ENCODE assay signal across 1 fruit fly cellular context in the genomic region with DNA sequence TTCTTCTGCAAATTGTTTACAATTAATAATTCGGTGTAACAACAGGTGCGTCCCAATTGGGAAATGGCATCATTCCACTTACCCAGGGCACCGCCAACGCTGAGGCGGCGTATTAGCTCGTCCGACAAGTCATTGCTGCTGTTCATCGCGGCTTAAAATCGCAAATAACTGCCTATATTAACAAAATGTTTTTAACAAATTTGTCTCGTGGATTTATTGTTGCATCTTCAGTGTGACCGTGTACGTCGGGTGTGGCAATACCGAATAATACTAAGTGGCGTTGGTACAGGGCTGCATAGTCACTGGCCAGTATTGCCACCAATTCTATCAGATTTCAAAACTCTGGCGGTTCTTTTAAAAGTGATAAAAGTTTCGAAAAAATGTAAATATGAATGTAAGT.
A peak's percentile ranks its signal among the peaks of the same experiment; 100 is the strongest.
TF ChIP-seq lines count a peak whose summit lies in the region.

TSS of gene Ets97D (minus strand) at position 272 of the 400 bp plus-strand sequence.

TF ChIP-seq in whole organism, embryonic, 481 proteins besides CTCF, POLR2A, EP300 and RAD21 (continued from another document):
- TF ChIP-seq eve (GFP tag; optimal IDR thresholded peaks at IDR 0.05; lab: Kevin White, UChicago) (no peak), Oli (tag; optimal IDR thresholded peaks at IDR 0.05; lab: Kevin White, UChicago) (no peak), NC2α (GFP tag; optimal IDR thresholded peaks at IDR 0.05; lab: Kevin White, UChicago) (no peak), psq (GFP tag; optimal IDR thresholded peaks at IDR 0.05; lab: Kevin White, UChicago) (no peak), croc (GFP tag; conservative IDR thresholded peaks at IDR 0.05; lab: Robert Waterston, UW) (no peak), Atf6 (GFP tag; IDR thresholded peaks at IDR 0.05; lab: Robert Waterston, UW) (no peak), Elba2 (GFP tag; optimal IDR thresholded peaks at IDR 0.05; lab: Kevin White, UChicago) (peak; percentile 94), gcm2 (GFP tag; optimal IDR thresholded peaks at IDR 0.05; lab: Kevin White, UChicago) (no peak), knrl (GFP tag; IDR thresholded peaks at IDR 0.05; lab: Robert Waterston, UW; ENCODE audit: partially characterized antibody) (no peak; the same call in 2 of the 3 replicates), Doc3 (GFP tag; IDR thresholded peaks at IDR 0.05; lab: Robert Waterston, UW; ENCODE audit: partially characterized antibody) (no peak), gro (GFP tag; optimal IDR thresholded peaks at IDR 0.05; lab: Kevin White, UChicago) (peak; percentile 34), CG9609 (GFP tag; optimal IDR thresholded peaks at IDR 0.05; lab: Kevin White, UChicago) (no peak), CG2678 (tag; optimal IDR thresholded peaks at IDR 0.05; lab: Kevin White, UChicago) (no peak), Ravus (GFP tag; IDR thresholded peaks at IDR 0.05; lab: Robert Waterston, UW) (no peak), CG12769 (tag; optimal IDR thresholded peaks at IDR 0.05; lab: Kevin White, UChicago) (peak; percentile 8), Nf-YC (tag; optimal IDR thresholded peaks at IDR 0.05; lab: Kevin White, UChicago) (no peak), lmd (GFP tag; IDR thresholded peaks at IDR 0.05; lab: Robert Waterston, UW) (no peak), CG10462 (GFP tag; optimal IDR thresholded peaks at IDR 0.05; lab: Kevin White, UChicago) (no peak), Max (GFP tag; optimal IDR thresholded peaks at IDR 0.05; lab: Kevin White, UChicago) (no peak), Fer3 (tag; optimal IDR thresholded peaks at IDR 0.05; lab: Kevin White, UChicago) (no peak), Sry-δ (GFP tag; optimal IDR thresholded peaks at IDR 0.05; lab: Kevin White, UChicago) (peak; percentile 27), Atf3 (GFP tag; optimal IDR thresholded peaks at IDR 0.05; lab: Kevin White, UChicago) (no peak), fu2 (GFP tag; optimal IDR thresholded peaks at IDR 0.05; lab: Kevin White, UChicago) (no peak), PHDP (tag; optimal IDR thresholded peaks at IDR 0.05; lab: Kevin White, UChicago) (no peak), CG4328 (GFP tag; optimal IDR thresholded peaks at IDR 0.05; lab: Kevin White, UChicago) (no peak), CG9876 (GFP tag; optimal IDR thresholded peaks at IDR 0.05; lab: Kevin White, UChicago) (no peak), Bteb2 (GFP tag; optimal IDR thresholded peaks at IDR 0.05; lab: Kevin White, UChicago) (no peak), nmo (GFP tag; optimal IDR thresholded peaks at IDR 0.05; lab: Kevin White, UChicago) (peak; percentile 22), CG7357 (GFP tag; IDR thresholded peaks at IDR 0.05; lab: Robert Waterston, UW) (no peak), H15 (GFP tag; IDR thresholded peaks at IDR 0.05; lab: Robert Waterston, UW) (no peak), YL-1 (GFP tag; optimal IDR thresholded peaks at IDR 0.05; lab: Kevin White, UChicago) (peak; percentile 82), vfl (GFP tag; optimal IDR thresholded peaks at IDR 0.05; lab: Kevin White, UChicago) (peak; percentile 26), CG8478 (optimal IDR thresholded peaks at IDR 0.05; lab: Kevin White, UChicago) (no peak), CG2199 (GFP tag; IDR thresholded peaks at IDR 0.05; lab: Robert Waterston, UW) (no peak), cad (GFP tag; optimal IDR thresholded peaks at IDR 0.05; lab: Kevin White, UChicago) (no peak), gem (tag; optimal IDR thresholded peaks at IDR 0.05; lab: Kevin White, UChicago) (no peak)
